Fruit fly (Drosophila melanogaster) whole organism: ENCODE results near the gene CG7069.

ENCODE experiments used
- CG8478 ChIP-seq: fragments of >200 bp; optimal IDR thresholded peaks from 2 replicates; lab custom pipeline; 2018; ENCODE audit warnings: inconsistent platforms
- Dll ChIP-seq: fragments of >200 bp; optimal IDR thresholded peaks from 2 replicates; lab custom pipeline; 2017
- EcR ChIP-seq, 2 experiments: fragments of >200 bp; optimal IDR thresholded peaks; 2 replicates each; lab custom pipeline; 2017; ENCODE audit warnings: missing biosample characterization in 2 of 2, missing genetic modification characterization in 2 of 2, missing genetic modification reagents in 2 of 2
- psq ChIP-seq: fragments of >200 bp; optimal IDR thresholded peaks from 2 replicates; lab custom pipeline; 2017

DNA sequence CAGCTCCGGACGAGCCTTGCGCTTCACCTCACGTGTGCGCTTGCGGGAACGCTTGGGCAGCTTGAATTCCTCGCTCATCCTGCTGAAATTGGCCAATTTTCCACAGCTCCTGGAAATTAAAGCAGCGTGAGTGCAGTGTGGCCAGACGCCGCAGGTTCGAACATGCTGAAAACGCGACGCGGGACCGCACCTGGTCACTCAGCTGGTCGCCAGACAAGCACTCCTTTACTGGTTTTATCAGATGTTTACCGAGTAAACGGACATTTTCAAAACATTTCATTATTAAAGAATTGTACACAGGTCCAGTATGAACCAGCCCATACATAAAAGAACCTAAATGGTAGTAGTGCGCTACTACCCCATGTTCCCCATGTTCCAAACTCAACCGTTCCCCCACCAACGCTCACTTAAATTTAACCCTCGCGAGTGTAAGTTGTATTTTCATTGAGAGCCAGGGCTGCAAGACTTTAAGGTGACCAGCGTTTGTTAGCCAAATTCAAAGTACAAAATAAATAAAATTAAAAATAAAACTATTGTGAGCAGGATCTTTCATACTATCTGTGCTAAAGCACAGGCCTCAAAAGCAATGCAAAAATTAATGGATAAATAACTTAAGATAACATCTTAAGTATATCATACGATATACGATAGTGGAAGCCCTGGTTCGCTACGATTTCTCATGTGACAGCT lies 10.3 kb upstream of the CG7069 start, which contains the start of the genes JMJD6, CG7071 and Muted:
- no peak for TF ChIP-seq psq
- TF ChIP-seq EcR (GFP tag; optimal IDR thresholded peaks at IDR 0.05; lab: Kevin White, UChicago), result no peak
- no peak for TF ChIP-seq Dll
- TF ChIP-seq CG8478 (lab: Kevin White, UChicago), result no peak
